Worm (Caenorhabditis elegans) whole organism, L3 larva: ENCODE measurements around the gene T28F12.1.

Experiments
- R02D3.7 ChIP-seq: fragments of 150-350 bp; optimal IDR thresholded peaks from 2 replicates; lab custom pipeline; 2014; ENCODE audit warnings: missing biosample characterization, missing genetic modification characterization
- ZK546.5 ChIP-seq: sonication (generic microtip); optimal IDR thresholded peaks from 2 replicates; lab custom pipeline; 2017; ENCODE audit warnings: missing biosample characterization, missing genetic modification characterization
- aly-2 ChIP-seq: fragments of 150-350 bp; optimal IDR thresholded peaks from 2 replicates; lab custom pipeline; 2014; ENCODE audit warnings: missing biosample characterization, missing genetic modification characterization
- ama-1 ChIP-seq: fragments of 150-350 bp; optimal IDR thresholded peaks from 2 replicates; lab custom pipeline; 2018
- ceh-16 ChIP-seq: sonication (generic microtip); optimal IDR thresholded peaks from 2 replicates; lab custom pipeline; 2017; ENCODE audit warnings: missing biosample characterization, missing genetic modification characterization
- ceh-28 ChIP-seq: fragments of 150-350 bp; optimal IDR thresholded peaks from 2 replicates; lab custom pipeline; 2014; ENCODE audit warnings: missing biosample characterization, missing genetic modification reagents, missing genetic modification characterization
- ceh-82 ChIP-seq: fragments of 150-350 bp; optimal IDR thresholded peaks from 2 replicates; lab custom pipeline; 2014; ENCODE audit warnings: missing biosample characterization, missing genetic modification characterization
- egl-27 ChIP-seq: sonication (generic microtip); optimal IDR thresholded peaks from 4 replicates; lab custom pipeline; 2017; ENCODE audit warnings: missing biosample characterization, missing genetic modification reagents, missing genetic modification characterization
- elt-1 ChIP-seq: fragments of 150-350 bp; optimal IDR thresholded peaks from 2 replicates; lab custom pipeline; 2014; ENCODE audit warnings: missing biosample characterization, missing genetic modification characterization
- elt-2 ChIP-seq: sonication (generic microtip); optimal IDR thresholded peaks from 2 replicates; lab custom pipeline; 2016; ENCODE audit warnings: missing genetic modification reagents, mild to moderate bottlenecking, missing genetic modification characterization, missing compliant biosample characterization
- elt-3 ChIP-seq, 3 experiments: fragments of 150-350 bp in 1 of 3; sonication (generic microtip) in 2 of 3; optimal IDR thresholded peaks; 2 replicates in 2 of 3; 4 replicates in 1 of 3; lab custom pipeline; 2014 to 2017; ENCODE audit warnings: missing biosample characterization in 3 of 3, missing genetic modification characterization in 3 of 3
- fkh-10 ChIP-seq: sonication (generic microtip); optimal IDR thresholded peaks from 2 replicates; lab custom pipeline; 2017; ENCODE audit warnings: missing biosample characterization, missing genetic modification reagents, missing genetic modification characterization
- fkh-2 ChIP-seq: fragments of 150-350 bp; optimal IDR thresholded peaks from 2 replicates; lab custom pipeline; 2014; ENCODE audit warnings: missing biosample characterization, missing genetic modification reagents, missing genetic modification characterization
- fos-1 ChIP-seq: fragments of 150-350 bp; optimal IDR thresholded peaks from 2 replicates; lab custom pipeline; 2014; ENCODE audit warnings: missing biosample characterization, missing genetic modification characterization
- hmg-11 ChIP-seq: sonication (generic microtip); optimal IDR thresholded peaks from 2 replicates; lab custom pipeline; 2016; ENCODE audit warnings: missing genetic modification characterization, missing compliant biosample characterization
- jun-1 ChIP-seq: fragments of 150-350 bp; optimal IDR thresholded peaks from 2 replicates; lab custom pipeline; 2014; ENCODE audit warnings: missing biosample characterization, missing genetic modification reagents, missing genetic modification characterization
- lin-39 ChIP-seq: fragments of 150-350 bp; optimal IDR thresholded peaks from 2 replicates; lab custom pipeline; 2018; ENCODE audit warnings: missing biosample characterization, missing genetic modification reagents, missing genetic modification characterization
- mdl-1 ChIP-seq: fragments of 150-350 bp; optimal IDR thresholded peaks from 2 replicates; lab custom pipeline; 2014; ENCODE audit warnings: missing biosample characterization, missing genetic modification characterization
- mml-1 ChIP-seq: fragments of 150-350 bp; sonication (generic microtip); optimal IDR thresholded peaks from 3 replicates; lab custom pipeline; 2014; ENCODE audit warnings: missing biosample characterization, missing genetic modification characterization
- nhr-11 ChIP-seq: fragments of 150-350 bp; optimal IDR thresholded peaks from 2 replicates; lab custom pipeline; 2014; ENCODE audit warnings: missing biosample characterization, missing genetic modification characterization
- nhr-23 ChIP-seq: fragments of 150-350 bp; optimal IDR thresholded peaks from 2 replicates; lab custom pipeline; 2014; ENCODE audit warnings: missing biosample characterization, missing genetic modification reagents, missing genetic modification characterization
- nhr-25 ChIP-seq: sonication (generic microtip); optimal IDR thresholded peaks from 2 replicates; lab custom pipeline; 2017; ENCODE audit warnings: missing biosample characterization, missing genetic modification characterization
- nhr-28 ChIP-seq: fragments of 150-350 bp; optimal IDR thresholded peaks from 2 replicates; lab custom pipeline; 2014; ENCODE audit warnings: missing biosample characterization, missing genetic modification characterization
- nhr-43 ChIP-seq: sonication (generic microtip); optimal IDR thresholded peaks from 2 replicates; lab custom pipeline; 2016; ENCODE audit warnings: mild to moderate bottlenecking, missing genetic modification characterization, missing compliant biosample characterization; ENCODE audit not compliant: poor library complexity, severe bottlenecking
- nhr-67 ChIP-seq: fragments of 150-350 bp; optimal IDR thresholded peaks from 2 replicates; lab custom pipeline; 2014; ENCODE audit warnings: missing biosample characterization, missing genetic modification characterization
- nhr-76 ChIP-seq: fragments of 150-350 bp; sonication (generic microtip); optimal IDR thresholded peaks from 5 replicates; lab custom pipeline; 2014; ENCODE audit warnings: missing biosample characterization, missing genetic modification characterization
- nhr-77 ChIP-seq: fragments of 150-350 bp; optimal IDR thresholded peaks from 2 replicates; lab custom pipeline; 2014; ENCODE audit warnings: missing biosample characterization, missing genetic modification characterization
- pha-4 ChIP-seq: fragments of 150-350 bp; optimal IDR thresholded peaks from 2 replicates; lab custom pipeline; 2014; ENCODE audit warnings: missing biosample characterization, missing genetic modification reagents, missing genetic modification characterization
- pqm-1 ChIP-seq: fragments of 150-350 bp; optimal IDR thresholded peaks from 2 replicates; lab custom pipeline; 2017; ENCODE audit warnings: missing biosample characterization, missing genetic modification characterization, inconsistent platforms
- skn-1 ChIP-seq: fragments of 150-350 bp; optimal IDR thresholded peaks from 2 replicates; lab custom pipeline; 2014; ENCODE audit warnings: missing biosample characterization, missing genetic modification characterization
- tbx-2 ChIP-seq: sonication (generic microtip); optimal IDR thresholded peaks from 2 replicates; lab custom pipeline; 2016; ENCODE audit warnings: mild to moderate bottlenecking, missing genetic modification characterization, missing compliant biosample characterization
- unc-62 ChIP-seq: fragments of 150-350 bp; sonication (generic microtip); optimal IDR thresholded peaks from 4 replicates; lab custom pipeline; 2014; ENCODE audit warnings: missing biosample characterization, missing genetic modification reagents, missing genetic modification characterization
- zag-1 ChIP-seq: fragments of 150-350 bp; optimal IDR thresholded peaks from 2 replicates; lab custom pipeline; 2014; ENCODE audit warnings: missing biosample characterization, missing genetic modification characterization

The T28F12.1 gene

DNA sequence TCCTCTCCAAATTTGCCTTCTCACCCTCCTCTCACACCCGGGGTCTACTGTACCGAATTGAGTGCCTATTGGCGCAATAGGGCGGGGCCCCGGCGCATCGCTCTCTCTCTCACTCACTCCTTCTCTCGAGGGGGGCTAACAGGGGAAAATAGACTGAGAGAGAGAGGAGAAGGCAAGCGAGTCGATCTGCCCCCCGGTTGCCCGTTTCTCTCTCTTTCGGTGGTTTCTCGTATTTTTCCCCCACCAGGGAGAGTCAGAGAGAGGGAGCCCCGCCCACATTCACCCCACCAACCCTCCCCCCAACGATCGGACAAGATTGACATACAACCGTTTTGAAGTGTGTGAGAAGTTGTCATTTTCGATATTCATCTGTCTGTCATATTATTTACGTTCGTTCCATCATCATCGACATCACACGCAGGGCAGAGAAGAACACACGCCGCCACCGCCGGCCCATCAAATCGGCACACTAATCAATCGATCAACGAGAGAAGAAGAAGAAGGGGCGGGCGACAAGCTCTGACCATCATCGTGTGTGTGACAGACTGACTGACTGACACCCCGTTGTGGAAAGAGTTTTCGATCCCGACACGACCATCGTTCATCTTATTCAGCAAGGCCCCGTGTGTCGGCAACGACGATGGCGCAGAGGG, 13.6 kb upstream of the T28F12.1 start (continued):
- TF ChIP-seq ZK546.5 (tag; lab: Kevin White, UChicago) (no peak), skn-1 (tag; lab: Kevin White, UChicago) (no peak), mdl-1 (tag; lab: Kevin White, UChicago) (no peak)

ce11 chrV:4500709-4501108, 12.1 kb upstream of the T28F12.1 start:
- TF ChIP-seq hmg-11 (tag; lab: Kevin White, UChicago) (no peak), nhr-28 (tag; lab: Kevin White, UChicago) (no peak), aly-2 (tag; lab: Kevin White, UChicago) (no peak), unc-62 (peak; percentile 62)

DNA sequence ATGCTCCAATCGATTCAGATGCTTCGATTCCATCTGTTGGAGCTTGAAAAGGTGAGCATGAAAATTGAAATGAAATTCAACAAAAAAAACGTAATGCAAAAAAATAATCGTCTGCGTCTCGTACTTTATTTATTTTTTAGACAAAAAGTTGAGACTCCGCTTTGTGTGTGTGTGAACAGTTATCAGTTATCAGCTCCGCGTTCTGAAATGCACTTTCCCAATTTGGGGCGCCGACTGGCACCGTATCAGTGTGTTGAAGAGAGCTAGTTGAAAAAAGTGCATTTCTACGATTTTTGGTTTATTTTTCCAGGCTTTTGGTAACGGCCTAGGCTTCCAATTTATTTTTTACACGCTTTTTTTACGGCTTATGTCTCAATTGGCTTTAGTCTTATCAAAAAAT, 10.9 kb upstream of the T28F12.1 start:
- peak; percentile 75 for TF ChIP-seq elt-2
- TF ChIP-seq fkh-2 = no peak
- TF ChIP-seq pqm-1 (tag; lab: Kevin White, UChicago) = peak; percentile 51
- TF ChIP-seq fkh-10 = no peak

- no peak for TF ChIP-seq ZK546.5 (tag; lab: Kevin White, UChicago)
- no peak for TF ChIP-seq tbx-2 (tag; lab: Kevin White, UChicago)
- TF ChIP-seq lin-39 (tag; lab: Kevin White, UChicago) = no peak
- no peak for TF ChIP-seq pha-4
- TF ChIP-seq nhr-25 (tag; lab: Kevin White, UChicago) = no peak
- no peak for TF ChIP-seq aly-2 (tag; lab: Kevin White, UChicago)
- TF ChIP-seq ceh-16 (tag; lab: Kevin White, UChicago) = no peak
- no peak for TF ChIP-seq nhr-76 (tag; lab: Kevin White, UChicago)
- TF ChIP-seq zag-1 (tag; lab: Kevin White, UChicago) = no peak
- no peak for TF ChIP-seq R02D3.7 (tag; lab: Kevin White, UChicago)
- TF ChIP-seq skn-1 (tag; lab: Kevin White, UChicago) = no peak
- no peak for TF ChIP-seq ceh-28 (tag; lab: Kevin White, UChicago)
- TF ChIP-seq nhr-28 (tag; lab: Kevin White, UChicago) = no peak
- TF ChIP-seq nhr-43 (tag; lab: Kevin White, UChicago) = no peak
- TF ChIP-seq nhr-77 (tag; lab: Kevin White, UChicago) = no peak
Observed at ce11 chrV:4502624-4503023, 10.2 kb upstream of the T28F12.1 start.

DNA sequence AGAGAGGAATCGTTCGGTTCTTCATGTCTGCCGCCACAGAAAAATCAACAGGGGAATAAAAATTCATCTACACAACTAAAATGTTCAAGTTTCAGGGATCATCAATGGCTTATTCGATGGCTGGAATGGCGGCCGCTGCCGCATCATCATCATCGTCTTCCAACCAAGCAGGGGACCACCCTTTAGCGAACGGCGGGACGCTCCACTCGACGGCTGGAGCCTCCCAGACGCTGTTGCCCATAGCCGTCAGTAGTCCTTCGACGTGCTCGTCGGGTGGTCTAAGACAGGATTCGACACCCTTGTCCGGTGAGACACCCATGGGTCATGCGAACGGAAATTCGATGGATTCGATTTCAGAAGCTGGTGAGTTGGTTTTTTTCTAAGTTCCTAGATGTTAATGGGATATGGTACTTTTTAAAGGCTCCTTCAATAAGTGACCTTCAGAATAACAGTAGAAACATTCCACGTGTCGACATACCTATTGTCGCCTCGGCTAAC, 8.9 kb upstream of the T28F12.1 start:
- TF ChIP-seq fos-1 (tag; lab: Kevin White, UChicago) (no peak), ZK546.5 (tag; lab: Kevin White, UChicago) (no peak), elt-1 (no peak), nhr-23 (tag; lab: Kevin White, UChicago) (no peak), zag-1 (tag; lab: Kevin White, UChicago) (no peak), nhr-76 (tag; lab: Kevin White, UChicago) (no peak), ceh-82 (tag; lab: Kevin White, UChicago) (no peak), ama-1 (lab: Kevin White, UChicago) (no peak), nhr-77 (tag; lab: Kevin White, UChicago) (no peak), nhr-11 (no peak), ceh-16 (tag; lab: Kevin White, UChicago) (no peak), mml-1 (tag; lab: Kevin White, UChicago) (no peak)

ce11 chrV:4504445-4504844, 8.4 kb upstream of the T28F12.1 start:
- TF ChIP-seq ceh-28 (tag; lab: Kevin White, UChicago) (no peak), ZK546.5 (tag; lab: Kevin White, UChicago) (no peak), hmg-11 (tag; lab: Kevin White, UChicago) (no peak), egl-27 (no peak), fkh-2 (no peak), nhr-67 (no peak), elt-3 (tag; optimal IDR thresholded peaks at IDR 0.05; lab: Kevin White, UChicago) (no peak), lin-39 (tag; lab: Kevin White, UChicago) (no peak), fkh-10 (no peak), pqm-1 (tag; lab: Kevin White, UChicago) (no peak), nhr-25 (tag; lab: Kevin White, UChicago) (no peak), nhr-11 (no peak), mdl-1 (tag; lab: Kevin White, UChicago) (no peak), aly-2 (tag; lab: Kevin White, UChicago) (no peak), nhr-77 (tag; lab: Kevin White, UChicago) (no peak), ama-1 (lab: Kevin White, UChicago) (no peak), jun-1 (tag; lab: Kevin White, UChicago) (no peak)
